In genomic region chr3L:341052-341852, dm6 we compare ENCODE assay signal across 1 fruit fly cellular context.
TF ChIP-seq lines count a peak whose summit lies in the region.

No protein-coding gene starts in this region.

TF ChIP-seq in whole organism, embryonic, 481 proteins besides CTCF, POLR2A, EP300 and RAD21 (continued from another document):
- no peak for TF ChIP-seq dmrt11E (tag; optimal IDR thresholded peaks at IDR 0.05; lab: Kevin White, UChicago)
- no peak for TF ChIP-seq tll (GFP tag; optimal IDR thresholded peaks at IDR 0.05; lab: Kevin White, UChicago)
- TF ChIP-seq CG17186 (GFP tag; optimal IDR thresholded peaks at IDR 0.05; lab: Kevin White, UChicago), result no peak
- TF ChIP-seq CG16863 (GFP tag; optimal IDR thresholded peaks at IDR 0.05; lab: Kevin White, UChicago), result no peak
- TF ChIP-seq gcm (GFP tag; optimal IDR thresholded peaks at IDR 0.05; lab: Kevin White, UChicago), result no peak
- peak; percentile 81; the same call in 2 of the 4 replicates for TF ChIP-seq chinmo (GFP tag; IDR thresholded peaks at IDR 0.05; lab: Robert Waterston, UW; ENCODE audit: partially characterized antibody)
- TF ChIP-seq Nf-YB (GFP tag; optimal IDR thresholded peaks at IDR 0.05; lab: Kevin White, UChicago), result no peak
- no peak for TF ChIP-seq CG5180 (GFP tag; optimal IDR thresholded peaks at IDR 0.05; lab: Kevin White, UChicago)
- TF ChIP-seq CG8290 (GFP tag; optimal IDR thresholded peaks at IDR 0.05; lab: Kevin White, UChicago), result no peak
- TF ChIP-seq CG8290 (tag; optimal IDR thresholded peaks at IDR 0.05; lab: Kevin White, UChicago), result peak in 1 of 2 experiments; percentile 30
- TF ChIP-seq CG12071 (GFP tag; optimal IDR thresholded peaks at IDR 0.05; lab: Kevin White, UChicago), result no peak
- TF ChIP-seq ftz-f1 (GFP tag; optimal IDR thresholded peaks at IDR 0.05; lab: Kevin White, UChicago), result peak; percentile 44
